Fruit fly (Drosophila melanogaster): ENCODE results near the gene AOX2.

AOX2 gene

dm6 chr3R:15584523-15585149 lies 42.4 kb upstream of the AOX2 start:
- TF ChIP-seq h (GFP tag; optimal IDR thresholded peaks at IDR 0.05) (no peak), usp (GFP tag; optimal IDR thresholded peaks at IDR 0.05) (no peak), Sp1 (GFP tag; optimal IDR thresholded peaks at IDR 0.05) (no peak), fru (GFP tag; optimal IDR thresholded peaks at IDR 0.05) (no peak), CG9705 (GFP tag; optimal IDR thresholded peaks at IDR 0.05) (no peak), tai (GFP tag; optimal IDR thresholded peaks at IDR 0.05) (no peak), sv (GFP tag; optimal IDR thresholded peaks at IDR 0.05) (no peak), dmrt93B (GFP tag; optimal IDR thresholded peaks at IDR 0.05) (no peak), Abd-B (GFP tag; optimal IDR thresholded peaks at IDR 0.05) (no peak), Hr78 (GFP tag; optimal IDR thresholded peaks at IDR 0.05) (no peak)

- TF ChIP-seq CrebA (GFP tag; optimal IDR thresholded peaks at IDR 0.05; ENCODE audit: borderline replicate concordance): no peak
- TF ChIP-seq Hr78 (GFP tag; optimal IDR thresholded peaks at IDR 0.05): no peak
- no peak for TF ChIP-seq usp (GFP tag; optimal IDR thresholded peaks at IDR 0.05)
- no peak for TF ChIP-seq Hnf4 (GFP tag; optimal IDR thresholded peaks at IDR 0.05)
- TF ChIP-seq Mio (GFP tag; optimal IDR thresholded peaks at IDR 0.05): no peak
- no peak for TF ChIP-seq sage (GFP tag; optimal IDR thresholded peaks at IDR 0.05)
- TF ChIP-seq Myc (optimal IDR thresholded peaks at IDR 0.05): no peak
- TF ChIP-seq Dif (GFP tag; optimal IDR thresholded peaks at IDR 0.05; ENCODE audit: partially characterized antibody): no peak
- TF ChIP-seq OdsH (GFP tag; optimal IDR thresholded peaks at IDR 0.05): no peak
- TF ChIP-seq jim (GFP tag; optimal IDR thresholded peaks at IDR 0.05): no peak
- no peak for TF ChIP-seq foxo (GFP tag; optimal IDR thresholded peaks at IDR 0.05)
- TF ChIP-seq Dfd (GFP tag; optimal IDR thresholded peaks at IDR 0.05): no peak
- no peak for TF ChIP-seq Vsx2 (GFP tag; optimal IDR thresholded peaks at IDR 0.05; ENCODE audit: partially characterized antibody)
- no peak for TF ChIP-seq GATAd (GFP tag; optimal IDR thresholded peaks at IDR 0.05)
- TF ChIP-seq psq (GFP tag; optimal IDR thresholded peaks at IDR 0.05): no peak
- TF ChIP-seq Abd-B (GFP tag; optimal IDR thresholded peaks at IDR 0.05): no peak
Observed at dm6 chr3R:15583447-15583846, 41.2 kb upstream of the AOX2 start.

- no peak for TF ChIP-seq fru (GFP tag; optimal IDR thresholded peaks at IDR 0.05)
- TF ChIP-seq pan (optimal IDR thresholded peaks at IDR 0.05): no peak
- no peak for TF ChIP-seq Dfd (GFP tag; optimal IDR thresholded peaks at IDR 0.05)
- TF ChIP-seq Mio (GFP tag; optimal IDR thresholded peaks at IDR 0.05): no peak
- no peak for TF ChIP-seq dsf (GFP tag; optimal IDR thresholded peaks at IDR 0.05; ENCODE audit: borderline replicate concordance)
- no peak for TF ChIP-seq Dif (GFP tag; optimal IDR thresholded peaks at IDR 0.05; ENCODE audit: partially characterized antibody)
- no peak for TF ChIP-seq Jra (GFP tag; optimal IDR thresholded peaks at IDR 0.05)
- no peak for TF ChIP-seq sage (GFP tag; optimal IDR thresholded peaks at IDR 0.05)
- TF ChIP-seq dmrt93B (GFP tag; optimal IDR thresholded peaks at IDR 0.05): no peak
- no peak for TF ChIP-seq br (GFP tag; optimal IDR thresholded peaks at IDR 0.05)
- TF ChIP-seq CrebA (GFP tag; optimal IDR thresholded peaks at IDR 0.05; ENCODE audit: borderline replicate concordance): no peak
- no peak for TF ChIP-seq h (GFP tag; optimal IDR thresholded peaks at IDR 0.05)
Observed at dm6 chr3R:15582526-15583155, 40.4 kb upstream of the AOX2 start.

- peak; percentile 29 for TF ChIP-seq dmrt93B (GFP tag; optimal IDR thresholded peaks at IDR 0.05)
- TF ChIP-seq foxo (GFP tag; optimal IDR thresholded peaks at IDR 0.05): peak in 1 of 2 experiments; percentile 58
- TF ChIP-seq h (GFP tag; optimal IDR thresholded peaks at IDR 0.05): peak; percentile 43
- TF ChIP-seq br (GFP tag; optimal IDR thresholded peaks at IDR 0.05): peak; percentile 44
- TF ChIP-seq Hr78 (GFP tag; optimal IDR thresholded peaks at IDR 0.05): no peak
- no peak for TF ChIP-seq brk (GFP tag; optimal IDR thresholded peaks at IDR 0.05)
- TF ChIP-seq jim (GFP tag; optimal IDR thresholded peaks at IDR 0.05): no peak
- TF ChIP-seq dl (GFP tag; optimal IDR thresholded peaks at IDR 0.05; ENCODE audit: insufficient read depth in 1 of 2, partially characterized antibody in 2 of 2): no peak
- TF ChIP-seq CrebA (GFP tag; optimal IDR thresholded peaks at IDR 0.05; ENCODE audit: borderline replicate concordance): no peak
- no peak for TF ChIP-seq N (GFP tag; optimal IDR thresholded peaks at IDR 0.05)
- TF ChIP-seq OdsH (GFP tag; optimal IDR thresholded peaks at IDR 0.05): peak; percentile 45
- peak; percentile 30 for TF ChIP-seq rgr (GFP tag; optimal IDR thresholded peaks at IDR 0.05)
- no peak for TF ChIP-seq Rel (GFP tag; optimal IDR thresholded peaks at IDR 0.05)
- TF ChIP-seq Rel (tag; optimal IDR thresholded peaks at IDR 0.05): no peak
- TF ChIP-seq Hnf4 (GFP tag; optimal IDR thresholded peaks at IDR 0.05): no peak
- TF ChIP-seq Mio (GFP tag; optimal IDR thresholded peaks at IDR 0.05): no peak
- TF ChIP-seq Myc (optimal IDR thresholded peaks at IDR 0.05): no peak
- TF ChIP-seq lola (GFP tag; optimal IDR thresholded peaks at IDR 0.05): no peak
- no peak for TF ChIP-seq sage (GFP tag; optimal IDR thresholded peaks at IDR 0.05)
- TF ChIP-seq ey (GFP tag; optimal IDR thresholded peaks at IDR 0.05): peak; percentile 49
- no peak for TF ChIP-seq GATAd (GFP tag; optimal IDR thresholded peaks at IDR 0.05)
- TF ChIP-seq Abd-B (GFP tag; optimal IDR thresholded peaks at IDR 0.05): no peak
- TF ChIP-seq pan (optimal IDR thresholded peaks at IDR 0.05): no peak
- TF ChIP-seq Hr83 (GFP tag; optimal IDR thresholded peaks at IDR 0.05; ENCODE audit: poor library complexity, severe bottlenecking): no peak
- no peak for TF ChIP-seq Dif (GFP tag; optimal IDR thresholded peaks at IDR 0.05; ENCODE audit: partially characterized antibody)
- TF ChIP-seq tai (GFP tag; optimal IDR thresholded peaks at IDR 0.05): no peak
- TF ChIP-seq fru (GFP tag; optimal IDR thresholded peaks at IDR 0.05): peak; percentile 61
- TF ChIP-seq CG9705 (GFP tag; optimal IDR thresholded peaks at IDR 0.05): no peak
- TF ChIP-seq Sp1 (GFP tag; optimal IDR thresholded peaks at IDR 0.05): peak; percentile 36
- TF ChIP-seq dsf (GFP tag; optimal IDR thresholded peaks at IDR 0.05; ENCODE audit: borderline replicate concordance): no peak
- no peak for TF ChIP-seq Dfd (GFP tag; optimal IDR thresholded peaks at IDR 0.05)
- TF ChIP-seq HLH106 (tag; optimal IDR thresholded peaks at IDR 0.05): peak; percentile 41
- TF ChIP-seq CG32264 (GFP tag; optimal IDR thresholded peaks at IDR 0.05): no peak
- TF ChIP-seq usp (GFP tag; optimal IDR thresholded peaks at IDR 0.05): no peak
- no peak for TF ChIP-seq Jra (GFP tag; optimal IDR thresholded peaks at IDR 0.05)
- peak; percentile 35 for TF ChIP-seq psq (GFP tag; optimal IDR thresholded peaks at IDR 0.05)
Observed at dm6 chr3R:15580719-15581118, 38.5 kb upstream of the AOX2 start.
